Fruit fly (Drosophila melanogaster) S2 (cell line): ENCODE data around the gene slam.

Source experiments
- CG8478 ChIP-seq: fragments of >200 bp; optimal IDR thresholded peaks from 2 replicates; lab custom pipeline; 2018
- CTCF ChIP-seq, 2 experiments: fragments of >200 bp; optimal IDR thresholded peaks; 2 replicates each; lab custom pipeline; 2018

The slam gene

dm6 chr2L:6372088-6372487 lies at the start of gene slam:
TSS of gene slam (plus strand) at chr2L:6372388.
- TF ChIP-seq CTCF (optimal IDR thresholded peaks at IDR 0.05; lab: Kevin White, UChicago) (no peak), CG8478 (lab: Kevin White, UChicago) (no peak)

- peak; percentile 93 to 96 for TF ChIP-seq CTCF (optimal IDR thresholded peaks at IDR 0.05; lab: Kevin White, UChicago)
- peak; percentile 13 for TF ChIP-seq CG8478 (lab: Kevin White, UChicago)
Observed at dm6 chr2L:6323536-6324385, 48.4 kb upstream of the slam start, which contains the start of gene PDZ-GEF. TSS of gene PDZ-GEF (plus strand) at chr2L:6323767.

dm6 chr2L:6324386-6324744 lies 47.8 kb upstream of the slam start:
- TF ChIP-seq CTCF (optimal IDR thresholded peaks at IDR 0.05; lab: Kevin White, UChicago) (no peak), CG8478 (lab: Kevin White, UChicago) (no peak)

dm6 chr2L:6337843-6338366 lies 34.3 kb upstream of the slam start:
- TF ChIP-seq CTCF (optimal IDR thresholded peaks at IDR 0.05; lab: Kevin White, UChicago): no peak
- no peak for TF ChIP-seq CG8478 (lab: Kevin White, UChicago)

dm6 chr2L:6338367-6338975 lies 33.7 kb upstream of the slam start, which contains the start of the genes Pez and Cpr:
TSS of gene Pez (minus strand) at chr2L:6338671.
TSS of gene Cpr (plus strand) at chr2L:6338836.
- TF ChIP-seq CG8478 (lab: Kevin White, UChicago) (no peak), CTCF (optimal IDR thresholded peaks at IDR 0.05; lab: Kevin White, UChicago) (peak; percentile 94 to 98)

dm6 chr2L:6339010-6339897 lies 32.9 kb upstream of the slam start:
- TF ChIP-seq CTCF (optimal IDR thresholded peaks at IDR 0.05; lab: Kevin White, UChicago) (peak; percentile 20 to 23), CG8478 (lab: Kevin White, UChicago) (no peak)

dm6 chr2L:6340222-6340725 lies 31.9 kb upstream of the slam start:
- no peak for TF ChIP-seq CTCF (optimal IDR thresholded peaks at IDR 0.05; lab: Kevin White, UChicago)
- TF ChIP-seq CG8478 (lab: Kevin White, UChicago): no peak

- no peak for TF ChIP-seq CTCF (optimal IDR thresholded peaks at IDR 0.05; lab: Kevin White, UChicago)
- no peak for TF ChIP-seq CG8478 (lab: Kevin White, UChicago)
Observed at dm6 chr2L:6341246-6341645, 30.9 kb upstream of the slam start.

dm6 chr2L:6343084-6343873 lies 28.9 kb upstream of the slam start:
- TF ChIP-seq CTCF (optimal IDR thresholded peaks at IDR 0.05; lab: Kevin White, UChicago) (peak in 1 of 2 experiments; percentile 35), CG8478 (lab: Kevin White, UChicago) (no peak)

- TF ChIP-seq CG8478 (lab: Kevin White, UChicago) (no peak), CTCF (optimal IDR thresholded peaks at IDR 0.05; lab: Kevin White, UChicago) (no peak)
Observed at dm6 chr2L:6348327-6348726, 23.9 kb upstream of the slam start, which contains the start of gene CG9497. TSS of gene CG9497 (minus strand) at chr2L:6348427.

dm6 chr2L:6350984-6351808 lies 21.0 kb upstream of the slam start, which contains the start of gene CG9498:
TSS of gene CG9498 (minus strand) at chr2L:6351034.
- no peak for TF ChIP-seq CG8478 (lab: Kevin White, UChicago)
- TF ChIP-seq CTCF (optimal IDR thresholded peaks at IDR 0.05; lab: Kevin White, UChicago): no peak

dm6 chr2L:6351809-6352182 lies 20.4 kb upstream of the slam start:
- TF ChIP-seq CTCF (optimal IDR thresholded peaks at IDR 0.05; lab: Kevin White, UChicago) (no peak), CG8478 (lab: Kevin White, UChicago) (no peak)
